Fruit fly (Drosophila melanogaster) whole organism, prepupa: ENCODE data around the gene CG12316.

Source experiments
- CG7368 ChIP-seq: fragments of 200-800 bp; sonication (Bioruptor generic); optimal IDR thresholded peaks from 3 replicates; lab custom pipeline; 2016; ENCODE audit warnings: missing biosample characterization, missing genetic modification characterization
- CG9139 ChIP-seq: fragments of 200-800 bp; sonication (Bioruptor generic); optimal IDR thresholded peaks from 3 replicates; lab custom pipeline; 2017; ENCODE audit warnings: missing biosample characterization, mild to moderate bottlenecking, missing genetic modification characterization
- Sox102F ChIP-seq: fragments of 200-800 bp; sonication (Bioruptor generic); optimal IDR thresholded peaks from 2 replicates; lab custom pipeline; 2016; ENCODE audit warnings: missing biosample characterization, mild to moderate bottlenecking, missing genetic modification characterization
- svp ChIP-seq: fragments of 200-800 bp; sonication (Bioruptor generic); peaks from one replicate; lab custom pipeline; 2016; ENCODE audit warnings: missing biosample characterization, missing genetic modification characterization

- TF ChIP-seq CG9139 (no peak), Sox102F (GFP tag; lab: Kevin White, UChicago) (no peak), CG7368 (GFP tag; lab: Kevin White, UChicago) (no peak), svp (GFP tag; lab: Kevin White, UChicago) (peak; percentile 15)
Observed at dm6 chr3L:15176641-15177215, 40.0 kb upstream of the CG12316 start.
